Fruit fly (Drosophila melanogaster) whole organism, embryonic: ENCODE data around the gene CG14613.
A peak's percentile ranks its signal among the peaks of the same experiment; 100 is the strongest.

Source experiments
- CG10209 ChIP-seq: fragments of 200-800 bp; sonication (Bioruptor generic); optimal IDR thresholded peaks from 3 replicates; lab custom pipeline; 2017; ENCODE audit warnings: missing biosample characterization, mild to moderate bottlenecking, missing genetic modification characterization, missing genetic modification reagents
- CG1024 ChIP-seq: fragments of 200-800 bp; sonication (Bioruptor generic); IDR thresholded peaks from 2 replicates; pipeline ENCODE4 v1.3.6; 2022; ENCODE audit warnings: missing biosample characterization, missing genetic modification characterization
- CG10431 ChIP-seq: fragments of 200-800 bp; sonication (Bioruptor generic); optimal IDR thresholded peaks from 3 replicates; lab custom pipeline; 2018; ENCODE audit warnings: missing biosample characterization, mild to moderate bottlenecking, missing genetic modification characterization
- CG10959 ChIP-seq: fragments of 200-800 bp; sonication (Bioruptor generic); IDR thresholded peaks from 2 replicates; pipeline ENCODE4 v1.3.6; 2022; ENCODE audit warnings: missing biosample characterization, missing genetic modification characterization
- CG11456 ChIP-seq: fragments of 200-800 bp; sonication (Bioruptor generic); IDR thresholded peaks from 3 replicates; pipeline ENCODE4 v1.3.6; 2022; ENCODE audit warnings: missing biosample characterization, missing genetic modification characterization
- CG11560 ChIP-seq: fragments of 200-800 bp; sonication (Bioruptor generic); IDR thresholded peaks from 3 replicates; pipeline ENCODE4 v1.3.6; 2022; ENCODE audit warnings: missing biosample characterization, missing genetic modification characterization
- CG11723 ChIP-seq: fragments of 200-800 bp; sonication (Bioruptor generic); optimal IDR thresholded peaks from 2 replicates; lab custom pipeline; 2017; ENCODE audit warnings: missing biosample characterization, mild to moderate bottlenecking, missing genetic modification characterization
- CG16863 ChIP-seq: fragments of 200-800 bp; sonication (Bioruptor generic); optimal IDR thresholded peaks from 3 replicates; lab custom pipeline; 2016; ENCODE audit warnings: missing biosample characterization, missing genetic modification characterization
- CG17385 ChIP-seq: fragments of 200-800 bp; sonication (Bioruptor generic); optimal IDR thresholded peaks from 3 replicates; lab custom pipeline; 2018; ENCODE audit warnings: missing biosample characterization, mild to moderate bottlenecking, missing genetic modification characterization
- CG17912 ChIP-seq: fragments of 200-800 bp; sonication (Bioruptor generic); optimal IDR thresholded peaks from 2 replicates; lab custom pipeline; 2018; ENCODE audit warnings: missing biosample characterization, mild to moderate bottlenecking, missing genetic modification characterization
- CG18599 ChIP-seq: fragments of 200-800 bp; sonication (Bioruptor generic); optimal IDR thresholded peaks from 3 replicates; lab custom pipeline; 2017; ENCODE audit warnings: missing biosample characterization, missing genetic modification characterization, mild to moderate bottlenecking, moderate library complexity, missing genetic modification reagents
- CG2129 ChIP-seq: fragments of 200-800 bp; sonication (Bioruptor generic); IDR thresholded peaks from 2 replicates; pipeline ENCODE4 v1.3.6; 2022; ENCODE audit warnings: missing biosample characterization, missing genetic modification characterization; ENCODE audit not compliant: partially characterized antibody
- CG4404 ChIP-seq: fragments of 200-800 bp; sonication (Bioruptor generic); IDR thresholded peaks from 2 replicates; pipeline ENCODE4 v1.3.6; 2022; ENCODE audit warnings: missing biosample characterization, missing genetic modification characterization
- CG5245 ChIP-seq: fragments of 200-800 bp; sonication (Bioruptor generic); optimal IDR thresholded peaks from 3 replicates; lab custom pipeline; 2016; ENCODE audit warnings: missing biosample characterization, missing genetic modification characterization
- CG6654 ChIP-seq: fragments of 200-800 bp; sonication (Bioruptor generic); optimal IDR thresholded peaks from 2 replicates; lab custom pipeline; 2017; ENCODE audit warnings: missing biosample characterization, mild to moderate bottlenecking, missing genetic modification characterization
- CG8478 ChIP-seq: fragments of >200 bp; optimal IDR thresholded peaks from 2 replicates; lab custom pipeline; 2018
- CG9797 ChIP-seq: fragments of 200-800 bp; sonication (Bioruptor generic); optimal IDR thresholded peaks from 3 replicates; lab custom pipeline; 2018; ENCODE audit warnings: missing biosample characterization, mild to moderate bottlenecking, missing genetic modification characterization
- CHES-1-like ChIP-seq: fragments of 200-800 bp; sonication (Bioruptor generic); optimal IDR thresholded peaks from 2 replicates; lab custom pipeline; 2016; ENCODE audit warnings: missing biosample characterization, missing genetic modification characterization
- D19A ChIP-seq: fragments of 200-800 bp; optimal IDR thresholded peaks from 3 replicates; lab custom pipeline; 2019; ENCODE audit warnings: missing biosample characterization, mild to moderate bottlenecking, missing genetic modification characterization, moderate library complexity
- Dbx ChIP-seq: fragments of 200-800 bp; sonication (Bioruptor generic); IDR thresholded peaks from 3 replicates; pipeline ENCODE4 v1.3.6; 2022; ENCODE audit warnings: missing biosample characterization, missing genetic modification characterization
- Dref ChIP-seq: fragments of 200-800 bp; sonication (Bioruptor generic); IDR thresholded peaks from 2 replicates; pipeline ENCODE4 v1.3.6; 2022; ENCODE audit warnings: missing biosample characterization, missing genetic modification characterization
- Fer2 ChIP-seq: fragments of 200-800 bp; sonication (Bioruptor generic); optimal IDR thresholded peaks from 2 replicates; lab custom pipeline; 2018; ENCODE audit warnings: missing biosample characterization, mild to moderate bottlenecking, missing genetic modification characterization, moderate library complexity
- H2.0 ChIP-seq: fragments of 200-800 bp; sonication (Bioruptor generic); IDR thresholded peaks from 2 replicates; pipeline ENCODE4 v1.3.6; 2022; ENCODE audit warnings: missing biosample characterization, missing genetic modification characterization
- HLH54F ChIP-seq: fragments of 200-800 bp; sonication (Bioruptor generic); optimal IDR thresholded peaks from 3 replicates; lab custom pipeline; 2016; ENCODE audit warnings: missing biosample characterization, missing genetic modification characterization
- HLHmδ ChIP-seq: fragments of 200-800 bp; sonication (Bioruptor generic); optimal IDR thresholded peaks from 2 replicates; lab custom pipeline; 2018; ENCODE audit warnings: missing biosample characterization, mild to moderate bottlenecking, missing genetic modification characterization, moderate library complexity
- NC2β ChIP-seq: fragments of 200-800 bp; sonication (Bioruptor generic); optimal IDR thresholded peaks from 2 replicates; lab custom pipeline; 2016; ENCODE audit warnings: missing biosample characterization, missing genetic modification characterization
- NFAT ChIP-seq: fragments of 200-800 bp; sonication (Bioruptor generic); IDR thresholded peaks from 2 replicates; pipeline ENCODE4 v1.3.6; 2022; ENCODE audit warnings: missing biosample characterization, missing genetic modification characterization
- PHDP ChIP-seq: fragments of 200-800 bp; sonication (Bioruptor generic); optimal IDR thresholded peaks from 3 replicates; lab custom pipeline; 2018; ENCODE audit warnings: missing biosample characterization, mild to moderate bottlenecking, missing genetic modification characterization, moderate library complexity
- Spps ChIP-seq: fragments of 200-800 bp; sonication (Bioruptor generic); optimal IDR thresholded peaks from 2 replicates; lab custom pipeline; 2018; ENCODE audit warnings: missing biosample characterization, mild to moderate bottlenecking, missing genetic modification characterization
- Trl ChIP-seq, 3 experiments: fragments of >200 bp in 2 of 3; fragments of 200-800 bp in 1 of 3; sonication (Bioruptor generic) in 1 of 3; optimal IDR thresholded peaks; 2 replicates in 1 of 3; 3 replicates in 2 of 3; lab custom pipeline; 2016 to 2017; ENCODE audit warnings: missing biosample characterization in 1 of 3, missing genetic modification characterization in 1 of 3
- amos ChIP-seq: fragments of 200-800 bp; sonication (Bioruptor generic); IDR thresholded peaks from 2 replicates; pipeline ENCODE4 v1.3.6; 2022; ENCODE audit warnings: missing biosample characterization, missing genetic modification characterization; ENCODE audit not compliant: partially characterized antibody
- ase ChIP-seq: fragments of 200-800 bp; sonication (Bioruptor generic); IDR thresholded peaks from 3 replicates; pipeline ENCODE4 v1.3.6; 2022; ENCODE audit warnings: missing biosample characterization, missing genetic modification characterization
- bab2 ChIP-seq: fragments of 200-800 bp; sonication (Bioruptor generic); optimal IDR thresholded peaks from 2 replicates; lab custom pipeline; 2016; ENCODE audit warnings: missing biosample characterization, missing genetic modification characterization
- bcd ChIP-seq: fragments of 200-800 bp; sonication (Bioruptor generic); optimal IDR thresholded peaks from 2 replicates; lab custom pipeline; 2017; ENCODE audit warnings: missing biosample characterization, mild to moderate bottlenecking, missing genetic modification characterization
- chinmo ChIP-seq: fragments of 200-800 bp; sonication (Bioruptor generic); IDR thresholded peaks from 4 replicates; pipeline ENCODE4 v1.3.6; 2022; ENCODE audit warnings: missing biosample characterization, missing genetic modification characterization; ENCODE audit not compliant: partially characterized antibody
- exex ChIP-seq: fragments of 200-800 bp; sonication (Bioruptor generic); optimal IDR thresholded peaks from 4 replicates; lab custom pipeline; 2018; ENCODE audit warnings: missing biosample characterization, mild to moderate bottlenecking, missing genetic modification characterization, moderate library complexity
- gro ChIP-seq: fragments of 200-800 bp; sonication (Bioruptor generic); optimal IDR thresholded peaks from 2 replicates; lab custom pipeline; 2016; ENCODE audit warnings: missing biosample characterization, missing genetic modification characterization
- gsb-n ChIP-seq: fragments of 200-800 bp; sonication (Bioruptor generic); optimal IDR thresholded peaks from 3 replicates; lab custom pipeline; 2018; ENCODE audit warnings: missing biosample characterization, mild to moderate bottlenecking, missing genetic modification characterization
- hbn ChIP-seq: fragments of 200-800 bp; sonication (Bioruptor generic); IDR thresholded peaks from 2 replicates; pipeline ENCODE4 v1.3.6; 2022; ENCODE audit warnings: missing biosample characterization, missing genetic modification characterization; ENCODE audit not compliant: partially characterized antibody
- her ChIP-seq: fragments of 200-800 bp; sonication (Bioruptor generic); optimal IDR thresholded peaks from 2 replicates; lab custom pipeline; 2016; ENCODE audit warnings: missing biosample characterization, missing genetic modification characterization
- lilli ChIP-seq: fragments of 200-800 bp; sonication (Bioruptor generic); optimal IDR thresholded peaks from 3 replicates; lab custom pipeline; 2016; ENCODE audit warnings: missing biosample characterization, missing genetic modification characterization
- onecut ChIP-seq: fragments of 200-800 bp; sonication (Bioruptor generic); IDR thresholded peaks from 2 replicates; pipeline ENCODE4 v1.3.6; 2022; ENCODE audit warnings: missing biosample characterization, missing genetic modification characterization
- org-1 ChIP-seq: fragments of 200-800 bp; sonication (Bioruptor generic); optimal IDR thresholded peaks from 2 replicates; lab custom pipeline; 2017; ENCODE audit warnings: missing biosample characterization, missing genetic modification characterization
- sr ChIP-seq: fragments of 200-800 bp; sonication (Bioruptor generic); IDR thresholded peaks from 3 replicates; pipeline ENCODE4 v1.3.6; 2022; ENCODE audit warnings: missing biosample characterization, missing genetic modification characterization
- ssp ChIP-seq: fragments of 200-800 bp; sonication (Bioruptor generic); IDR thresholded peaks from 2 replicates; pipeline ENCODE4 v1.3.6; 2022; ENCODE audit warnings: missing biosample characterization, missing genetic modification characterization
- tap ChIP-seq: fragments of 200-800 bp; optimal IDR thresholded peaks from 3 replicates; lab custom pipeline; 2019; ENCODE audit warnings: missing biosample characterization, mild to moderate bottlenecking, missing genetic modification characterization, moderate library complexity
- tll ChIP-seq, 2 experiments: fragments of 200-800 bp in 1 of 2; fragments of >200 bp in 1 of 2; sonication (Bioruptor generic) in 1 of 2; optimal IDR thresholded peaks; 2 replicates each; lab custom pipeline; 2017 to 2019; ENCODE audit warnings: missing biosample characterization in 2 of 2, missing genetic modification characterization in 2 of 2, mild to moderate bottlenecking in 1 of 2, moderate library complexity in 1 of 2
- ttk ChIP-seq: fragments of 200-800 bp; sonication (Bioruptor generic); IDR thresholded peaks from 2 replicates; pipeline ENCODE4 v2.1.2; 2022; ENCODE audit warnings: missing biosample characterization, missing genetic modification characterization
- tx ChIP-seq: fragments of 200-800 bp; sonication (Bioruptor generic); optimal IDR thresholded peaks from 2 replicates; lab custom pipeline; 2016; ENCODE audit warnings: missing biosample characterization, missing genetic modification characterization
- zfh2 ChIP-seq: fragments of 200-800 bp; sonication (Bioruptor generic); optimal IDR thresholded peaks from 2 replicates; lab custom pipeline; 2016; ENCODE audit warnings: missing biosample characterization, missing genetic modification characterization

Gene CG14613

DNA sequence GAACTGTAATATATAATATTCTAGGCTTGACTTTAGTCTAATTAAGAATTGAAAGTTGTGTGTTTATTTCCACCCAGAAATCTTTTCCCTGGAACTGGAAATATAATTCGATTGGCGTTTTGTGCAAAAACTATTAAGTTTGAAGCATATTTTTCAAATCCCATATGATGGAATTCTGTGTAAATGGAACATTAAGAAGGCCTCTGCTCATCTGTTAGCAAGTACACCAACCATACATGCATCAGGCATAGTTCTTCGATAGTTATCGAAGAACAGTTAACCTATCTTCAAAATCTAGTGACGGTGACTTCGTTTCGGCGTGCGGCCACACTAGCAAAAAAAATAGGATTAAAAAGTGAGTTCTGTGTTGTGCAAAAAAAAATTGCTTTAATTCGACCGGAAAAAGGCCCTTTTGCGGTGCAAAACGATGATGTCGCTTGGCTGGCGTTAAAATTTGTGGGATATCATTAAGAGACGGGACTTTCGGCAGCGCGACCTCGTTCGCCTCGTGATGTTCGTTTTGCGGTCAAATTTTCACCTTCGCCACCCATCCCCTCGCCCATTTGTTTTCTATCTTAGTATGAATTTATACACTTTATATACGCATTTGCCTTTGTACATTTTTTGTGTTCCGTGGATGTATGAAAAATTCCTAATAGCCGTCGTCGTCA, 16.2 kb downstream of the CG14613 start, which contains the start of gene Usp2 (continued):
- TF ChIP-seq tx: no peak
- no peak for TF ChIP-seq CG17385 (GFP tag; lab: Kevin White, UChicago)
- no peak for TF ChIP-seq CHES-1-like (GFP tag; lab: Kevin White, UChicago)
- no peak for TF ChIP-seq lilli
- no peak for TF ChIP-seq CG10431 (GFP tag; lab: Kevin White, UChicago)
- TF ChIP-seq CG17912 (GFP tag; lab: Kevin White, UChicago): no peak
- no peak for TF ChIP-seq exex (tag; lab: Kevin White, UChicago)
- TF ChIP-seq D19A (tag; lab: Kevin White, UChicago): no peak
- no peak for TF ChIP-seq her (GFP tag; lab: Kevin White, UChicago)
- no peak for TF ChIP-seq Dbx (GFP tag; lab: Robert Waterston, UW)
- no peak for TF ChIP-seq CG4404 (GFP tag; lab: Robert Waterston, UW)
- TF ChIP-seq Spps (tag; lab: Kevin White, UChicago): no peak
- TF ChIP-seq CG11560 (tag; lab: Robert Waterston, UW): no peak
- TF ChIP-seq CG1024 (GFP tag; lab: Robert Waterston, UW): 0 out of 2 replicates have a peak, but pooled peaks have one; percentile 35
- TF ChIP-seq sr (GFP tag; lab: Robert Waterston, UW): no peak
- TF ChIP-seq bcd (GFP tag; lab: Kevin White, UChicago): no peak
- peak; percentile 68 for TF ChIP-seq CG9797
- TF ChIP-seq CG8478 (lab: Kevin White, UChicago): no peak
- TF ChIP-seq H2.0 (GFP tag; lab: Robert Waterston, UW): no peak
- no peak for TF ChIP-seq onecut (GFP tag; lab: Robert Waterston, UW)
- TF ChIP-seq NFAT (GFP tag; lab: Robert Waterston, UW): peak; percentile 62; the same call in 1 of the 2 replicates
- TF ChIP-seq CG11456: no peak
- TF ChIP-seq tll (GFP tag; optimal IDR thresholded peaks at IDR 0.05; lab: Kevin White, UChicago): no peak
- TF ChIP-seq gro (GFP tag; lab: Kevin White, UChicago): peak; percentile 11
- peak; percentile 84 for TF ChIP-seq amos (GFP tag; lab: Robert Waterston, UW)
- TF ChIP-seq ttk: no peak
- peak; percentile 27; the same call in 1 of the 2 replicates for TF ChIP-seq CG2129 (GFP tag; lab: Robert Waterston, UW)
- no peak for TF ChIP-seq gsb-n (tag; lab: Kevin White, UChicago)
- no peak for TF ChIP-seq CG10209 (GFP tag; lab: Kevin White, UChicago)
- no peak for TF ChIP-seq CG6654 (GFP tag; lab: Kevin White, UChicago)
- TF ChIP-seq ase (GFP tag; lab: Robert Waterston, UW): no peak
- no peak for TF ChIP-seq CG5245 (GFP tag; lab: Kevin White, UChicago)
- no peak for TF ChIP-seq HLHmδ (GFP tag; lab: Kevin White, UChicago)
- no peak for TF ChIP-seq tap (tag; lab: Kevin White, UChicago)
- TF ChIP-seq chinmo (GFP tag; lab: Robert Waterston, UW): 0 out of 4 replicates have a peak, but pooled peaks have one; percentile 46
- peak; percentile 9 for TF ChIP-seq PHDP (tag; lab: Kevin White, UChicago)
- TF ChIP-seq CG16863 (GFP tag; lab: Kevin White, UChicago): no peak
- no peak for TF ChIP-seq org-1 (GFP tag; lab: Kevin White, UChicago)
- no peak for TF ChIP-seq NC2β (GFP tag; lab: Kevin White, UChicago)
- TF ChIP-seq Fer2: no peak
- TF ChIP-seq CG18599 (GFP tag; lab: Kevin White, UChicago): no peak
- no peak for TF ChIP-seq bab2
- TF ChIP-seq Dref (GFP tag; lab: Robert Waterston, UW): peak; percentile 72
- TF ChIP-seq Trl (optimal IDR thresholded peaks at IDR 0.05; lab: Kevin White, UChicago): no peak
- TF ChIP-seq Trl (GFP tag; optimal IDR thresholded peaks at IDR 0.05; lab: Kevin White, UChicago): peak; percentile 8
- TF ChIP-seq zfh2 (GFP tag; lab: Kevin White, UChicago): peak; percentile 5
- TF ChIP-seq ssp (GFP tag; lab: Robert Waterston, UW): peak; percentile 96
- TF ChIP-seq CG10959 (GFP tag; lab: Robert Waterston, UW): no peak
- no peak for TF ChIP-seq HLH54F (GFP tag; lab: Kevin White, UChicago)
- no peak for TF ChIP-seq CG11723 (GFP tag; lab: Kevin White, UChicago)
- TF ChIP-seq hbn (GFP tag; lab: Robert Waterston, UW): no peak
